Worm (Caenorhabditis elegans): ENCODE measurements around the gene dmsr-3.
A peak's percentile ranks its signal among the peaks of the same experiment; 100 is the strongest.

dmsr-3 gene

DNA sequence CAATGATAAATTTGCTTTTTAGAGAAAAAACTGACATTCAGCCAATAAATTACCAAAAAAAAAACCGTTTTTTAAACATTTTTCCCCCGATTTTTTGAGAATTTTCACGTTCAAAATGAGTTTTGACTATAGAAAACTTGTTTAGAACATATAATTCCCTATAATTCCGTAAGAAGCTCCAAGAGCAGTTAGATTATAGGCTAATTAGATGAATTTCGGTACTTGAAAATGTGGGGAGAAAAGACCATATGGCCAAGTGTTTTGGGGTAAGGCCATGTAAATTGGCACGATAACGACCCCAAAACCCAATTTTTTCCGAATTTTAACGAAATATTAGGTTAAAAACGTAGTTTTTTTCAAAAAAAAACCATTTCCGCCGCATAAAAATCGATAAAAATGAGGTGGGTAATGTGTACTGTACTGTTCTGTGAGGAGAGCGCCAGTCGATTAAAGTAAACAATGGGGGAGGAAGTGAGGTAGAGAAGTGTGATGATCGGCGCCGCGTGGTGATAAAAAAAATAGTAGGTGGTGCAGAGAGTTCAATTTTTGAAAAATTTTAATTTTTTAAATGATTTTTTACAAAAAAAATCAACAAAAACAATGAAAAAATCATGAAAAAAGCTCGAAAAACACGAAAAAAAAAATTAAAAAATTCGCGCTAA, 22.8 kb downstream of the dmsr-3 start:
- TF ChIP-seq unc-98 (GFP tag; IDR thresholded peaks at IDR 0.05) = no peak
- no peak for TF ChIP-seq sptf-1 (tag; optimal IDR thresholded peaks at IDR 0.05)
- no peak for TF ChIP-seq lin-14 (GFP tag; optimal IDR thresholded peaks at IDR 0.05)
- no peak for TF ChIP-seq lsy-2 (tag; optimal IDR thresholded peaks at IDR 0.05)
- TF ChIP-seq efl-3 (GFP tag; optimal IDR thresholded peaks at IDR 0.05) = no peak
- TF ChIP-seq skn-1 (tag; optimal IDR thresholded peaks at IDR 0.05) = peak; percentile 18
- TF ChIP-seq rnt-1 (tag; optimal IDR thresholded peaks at IDR 0.05) = no peak
- no peak for TF ChIP-seq nhr-19 (GFP tag; conservative IDR thresholded peaks at IDR 0.05)
- TF ChIP-seq grh-1 (GFP tag; IDR thresholded peaks at IDR 0.05) = no peak

DNA sequence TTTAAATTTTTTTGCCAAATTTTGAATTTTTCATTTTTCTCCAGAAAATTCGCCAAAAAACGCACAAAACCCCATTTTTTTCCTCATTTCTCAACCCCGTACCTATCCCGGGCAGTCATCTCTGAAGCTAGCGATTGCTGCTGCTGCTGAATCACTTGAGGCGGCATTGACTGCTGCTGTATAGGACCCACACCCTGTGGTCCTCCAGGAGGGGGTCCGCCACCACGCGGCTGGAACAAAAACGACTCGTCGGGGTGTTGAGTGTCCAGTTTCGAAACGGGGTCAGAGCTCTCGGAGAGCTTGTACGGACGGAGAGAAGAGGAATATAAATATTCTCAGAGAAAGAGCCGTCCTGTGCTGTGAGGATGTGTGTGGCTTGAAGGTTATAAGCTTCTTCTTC, 25.6 kb downstream of the dmsr-3 start, which contains the start of gene sam-10:
Gene sam-10, minus strand, starts transcription at position 167 of the 400 bp plus-strand sequence.
- TF ChIP-seq ceh-8 (GFP tag; optimal IDR thresholded peaks at IDR 0.05) = no peak
- no peak for TF ChIP-seq efl-1 (optimal IDR thresholded peaks at IDR 0.05)
- no peak for TF ChIP-seq efl-1 (GFP tag; optimal IDR thresholded peaks at IDR 0.05 in 1 of 2)
- TF ChIP-seq zip-4 (GFP tag; optimal IDR thresholded peaks at IDR 0.05) = no peak
- TF ChIP-seq C04F5.9 (tag; optimal IDR thresholded peaks at IDR 0.05) = no peak
- no peak for TF ChIP-seq mep-1 (tag; optimal IDR thresholded peaks at IDR 0.05)
- TF ChIP-seq lin-35 (GFP tag; optimal IDR thresholded peaks at IDR 0.05) = no peak
- no peak for TF ChIP-seq isw-1 (GFP tag; IDR thresholded peaks at IDR 0.05)
- no peak for TF ChIP-seq nhr-90 (tag; optimal IDR thresholded peaks at IDR 0.05; ENCODE audit: poor library complexity)
- TF ChIP-seq egl-27 (tag; optimal IDR thresholded peaks at IDR 0.05) = no peak

ce11 chrII:13326478-13326877, 29.5 kb downstream of the dmsr-3 start:
- TF ChIP-seq unc-130 (tag; optimal IDR thresholded peaks at IDR 0.05) (no peak), skn-1 (tag; optimal IDR thresholded peaks at IDR 0.05) (no peak), unc-86 (tag; optimal IDR thresholded peaks at IDR 0.05) (no peak), grh-1 (GFP tag; IDR thresholded peaks at IDR 0.05) (no peak), mab-9 (GFP tag; IDR thresholded peaks at IDR 0.05) (no peak), ceh-82 (tag; optimal IDR thresholded peaks at IDR 0.05) (no peak), ces-1 (GFP tag; optimal IDR thresholded peaks at IDR 0.05) (no peak), unc-30 (tag; optimal IDR thresholded peaks at IDR 0.05) (no peak), hlh-4 (tag; optimal IDR thresholded peaks at IDR 0.05) (no peak), tlp-1 (tag; optimal IDR thresholded peaks at IDR 0.05) (no peak), sptf-1 (tag; optimal IDR thresholded peaks at IDR 0.05) (no peak), Y116A8C.19 (tag; optimal IDR thresholded peaks at IDR 0.05; ENCODE audit: borderline replicate concordance) (no peak), sup-37 (GFP tag; optimal IDR thresholded peaks at IDR 0.05) (no peak), lin-13 (GFP tag; optimal IDR thresholded peaks at IDR 0.05) (no peak), ztf-11 (tag; optimal IDR thresholded peaks at IDR 0.05) (no peak), fkh-10 (GFP tag; optimal IDR thresholded peaks at IDR 0.05) (no peak), nhr-28 (tag; optimal IDR thresholded peaks at IDR 0.05) (no peak), ztf-4 (tag; optimal IDR thresholded peaks at IDR 0.05) (no peak), nhr-47 (tag; optimal IDR thresholded peaks at IDR 0.05) (no peak), xbp-1 (tag; optimal IDR thresholded peaks at IDR 0.05) (no peak)

DNA sequence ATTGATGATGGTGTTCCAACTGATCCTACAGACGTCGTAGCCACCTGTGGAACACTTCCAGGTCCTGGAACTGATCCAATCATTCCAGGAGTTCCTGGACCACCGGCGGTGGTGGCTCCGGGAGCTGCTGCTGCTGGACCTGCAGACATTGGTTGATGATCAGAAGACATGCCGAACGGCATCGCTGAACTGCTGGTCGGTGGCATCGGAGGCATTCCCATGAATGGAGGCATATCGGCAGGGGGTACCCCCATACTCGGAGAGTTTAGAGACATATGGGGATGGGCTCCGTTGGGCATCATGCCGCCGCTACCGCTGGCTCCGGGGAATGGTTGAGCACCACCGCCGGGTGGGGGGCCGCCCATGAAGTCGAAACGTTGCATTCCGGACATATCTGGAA, 30.7 kb downstream of the dmsr-3 start:
- TF ChIP-seq ceh-8 (GFP tag; optimal IDR thresholded peaks at IDR 0.05) = peak; percentile 28
- TF ChIP-seq unc-130 (tag; optimal IDR thresholded peaks at IDR 0.05) = no peak
